Fruit fly (Drosophila melanogaster) whole organism, embryonic: ENCODE measurements around the gene OtopLc.

ENCODE experiments used
- Abd-B ChIP-seq: fragments of 200-800 bp; sonication (Bioruptor generic); optimal IDR thresholded peaks from 2 replicates; lab custom pipeline; 2018; ENCODE audit warnings: missing biosample characterization, mild to moderate bottlenecking, missing genetic modification characterization, moderate library complexity
- Atf3 ChIP-seq: fragments of 200-800 bp; sonication (Bioruptor generic); optimal IDR thresholded peaks from 3 replicates; lab custom pipeline; 2016; ENCODE audit warnings: missing biosample characterization, missing genetic modification characterization
- CG12104 ChIP-seq: fragments of 200-800 bp; sonication (Bioruptor generic); optimal IDR thresholded peaks from 3 replicates; lab custom pipeline; 2016; ENCODE audit warnings: missing biosample characterization, missing genetic modification characterization
- CG12391 ChIP-seq: fragments of 200-800 bp; sonication (Bioruptor generic); optimal IDR thresholded peaks from 3 replicates; lab custom pipeline; 2018; ENCODE audit warnings: missing biosample characterization, mild to moderate bottlenecking, missing genetic modification characterization, moderate library complexity
- CG15073 ChIP-seq: fragments of 200-800 bp; sonication (Bioruptor generic); optimal IDR thresholded peaks from 2 replicates; lab custom pipeline; 2016; ENCODE audit warnings: missing biosample characterization, missing genetic modification characterization
- CG1603 ChIP-seq: fragments of 200-800 bp; sonication (Bioruptor generic); optimal IDR thresholded peaks from 2 replicates; lab custom pipeline; 2019; ENCODE audit warnings: missing biosample characterization, mild to moderate bottlenecking, missing genetic modification characterization, moderate library complexity
- CG16813 ChIP-seq: fragments of 200-800 bp; sonication (Bioruptor generic); IDR thresholded peaks from 3 replicates; pipeline ENCODE4 v1.3.6; 2022; ENCODE audit warnings: missing biosample characterization, missing genetic modification characterization; ENCODE audit not compliant: partially characterized antibody
- CG17328 ChIP-seq: fragments of 200-800 bp; sonication (Bioruptor generic); IDR thresholded peaks from 2 replicates; pipeline ENCODE4 v1.3.6; 2022; ENCODE audit warnings: missing biosample characterization, missing genetic modification characterization
- CG2199 ChIP-seq: fragments of 200-800 bp; sonication (Bioruptor generic); IDR thresholded peaks from 3 replicates; pipeline ENCODE4 v1.3.6; 2022; ENCODE audit warnings: missing biosample characterization, missing genetic modification characterization
- CG2875 ChIP-seq: fragments of 200-800 bp; sonication (Bioruptor generic); optimal IDR thresholded peaks from 2 replicates; lab custom pipeline; 2017; ENCODE audit warnings: missing biosample characterization, mild to moderate bottlenecking, missing genetic modification characterization, missing genetic modification reagents
- CG30403 ChIP-seq: fragments of 200-800 bp; sonication (Bioruptor generic); optimal IDR thresholded peaks from 3 replicates; lab custom pipeline; 2016; ENCODE audit warnings: missing biosample characterization, missing genetic modification characterization
- CG31224 ChIP-seq: fragments of 200-800 bp; sonication (Bioruptor generic); IDR thresholded peaks from 2 replicates; pipeline ENCODE4 v1.3.6; 2022; ENCODE audit warnings: missing biosample characterization, missing genetic modification characterization
- CG31388 ChIP-seq: fragments of 200-800 bp; sonication (Bioruptor generic); optimal IDR thresholded peaks from 2 replicates; lab custom pipeline; 2016; ENCODE audit warnings: missing biosample characterization, missing genetic modification characterization
- CG34224 ChIP-seq: fragments of 200-800 bp; sonication (Bioruptor generic); IDR thresholded peaks from 3 replicates; pipeline ENCODE4 v1.3.6; 2022; ENCODE audit warnings: missing biosample characterization, missing genetic modification characterization; ENCODE audit not compliant: partially characterized antibody
- CG7372 ChIP-seq: fragments of 200-800 bp; sonication (Bioruptor generic); IDR thresholded peaks from 2 replicates; pipeline ENCODE4 v1.3.6; 2022; ENCODE audit warnings: missing biosample characterization, missing genetic modification characterization
- CG7928 ChIP-seq: fragments of 200-800 bp; sonication (Bioruptor generic); optimal IDR thresholded peaks from 2 replicates; lab custom pipeline; 2017; ENCODE audit warnings: missing biosample characterization, mild to moderate bottlenecking, missing genetic modification characterization
- CG8089 ChIP-seq: fragments of 200-800 bp; sonication (Bioruptor generic); optimal IDR thresholded peaks from 3 replicates; lab custom pipeline; 2016; ENCODE audit warnings: missing biosample characterization, missing genetic modification characterization
- CG8359 ChIP-seq: fragments of 200-800 bp; sonication (Bioruptor generic); optimal IDR thresholded peaks from 2 replicates; lab custom pipeline; 2017; ENCODE audit warnings: missing biosample characterization, mild to moderate bottlenecking, missing genetic modification characterization, borderline replicate concordance
- CG8765 ChIP-seq: fragments of 200-800 bp; sonication (Bioruptor generic); IDR thresholded peaks from 2 replicates; pipeline ENCODE4 v1.3.6; 2022; ENCODE audit warnings: missing biosample characterization, missing genetic modification characterization
- CG9437 ChIP-seq: fragments of 200-800 bp; sonication (Bioruptor generic); optimal IDR thresholded peaks from 2 replicates; lab custom pipeline; 2018; ENCODE audit warnings: missing biosample characterization, mild to moderate bottlenecking, missing genetic modification characterization
- CG9817 ChIP-seq: fragments of 200-800 bp; sonication (Bioruptor generic); optimal IDR thresholded peaks from 2 replicates; lab custom pipeline; 2018; ENCODE audit warnings: missing biosample characterization, mild to moderate bottlenecking, missing genetic modification characterization, moderate library complexity
- Camta ChIP-seq: fragments of 200-800 bp; sonication (Bioruptor generic); optimal IDR thresholded peaks from 2 replicates; lab custom pipeline; 2016; ENCODE audit warnings: missing biosample characterization, missing genetic modification characterization
- D19B ChIP-seq: fragments of 200-800 bp; sonication (Bioruptor generic); optimal IDR thresholded peaks from 2 replicates; lab custom pipeline; 2017; ENCODE audit warnings: missing biosample characterization, mild to moderate bottlenecking, missing genetic modification characterization
- Dfd ChIP-seq, 2 experiments: fragments of >200 bp; optimal IDR thresholded peaks; 2 replicates each; lab custom pipeline; 2017; ENCODE audit warnings: missing biosample characterization in 2 of 2, missing genetic modification characterization in 2 of 2
- H15 ChIP-seq: fragments of 200-800 bp; sonication (Bioruptor generic); IDR thresholded peaks from 3 replicates; pipeline ENCODE4 v1.3.6; 2022; ENCODE audit warnings: missing biosample characterization, missing genetic modification characterization
- Hmr ChIP-seq: fragments of 200-800 bp; sonication (Bioruptor generic); optimal IDR thresholded peaks from 3 replicates; lab custom pipeline; 2017; ENCODE audit warnings: mild to moderate bottlenecking, missing biosample characterization, missing genetic modification reagents, missing genetic modification characterization
- Mad ChIP-seq: fragments of 200-800 bp; sonication (Bioruptor generic); optimal IDR thresholded peaks from 2 replicates; lab custom pipeline; 2016; ENCODE audit warnings: missing biosample characterization, missing genetic modification characterization
- Meics ChIP-seq: fragments of 200-800 bp; sonication (Bioruptor generic); optimal IDR thresholded peaks from 2 replicates; lab custom pipeline; 2017; ENCODE audit warnings: missing biosample characterization, mild to moderate bottlenecking, missing genetic modification characterization
- Nf-YA ChIP-seq: fragments of 200-800 bp; sonication (Bioruptor generic); IDR thresholded peaks from 2 replicates; pipeline ENCODE4 v1.3.6; 2022; ENCODE audit warnings: missing biosample characterization, missing genetic modification characterization
- Ssrp ChIP-seq: fragments of 200-800 bp; sonication (Bioruptor generic); optimal IDR thresholded peaks from 2 replicates; lab custom pipeline; 2018; ENCODE audit warnings: missing biosample characterization, mild to moderate bottlenecking, missing genetic modification characterization, moderate library complexity
- Usf ChIP-seq: fragments of 200-800 bp; sonication (Bioruptor generic); optimal IDR thresholded peaks from 2 replicates; lab custom pipeline; 2017; ENCODE audit warnings: missing genotype, missing biosample characterization, missing genetic modification characterization
- Vsx1 ChIP-seq: fragments of 200-800 bp; sonication (Bioruptor generic); optimal IDR thresholded peaks from 2 replicates; lab custom pipeline; 2017; ENCODE audit warnings: missing biosample characterization, mild to moderate bottlenecking, missing genetic modification characterization, missing genetic modification reagents
- bbx ChIP-seq: fragments of 200-800 bp; sonication (Bioruptor generic); IDR thresholded peaks from 2 replicates; pipeline ENCODE4 v1.3.6; 2022; ENCODE audit warnings: missing biosample characterization, missing genetic modification characterization; ENCODE audit not compliant: partially characterized antibody
- crc ChIP-seq: fragments of 200-800 bp; sonication (Bioruptor generic); optimal IDR thresholded peaks from 2 replicates; lab custom pipeline; 2016; ENCODE audit warnings: missing biosample characterization, missing genetic modification characterization
- fd3F ChIP-seq: fragments of 200-800 bp; sonication (Bioruptor generic); optimal IDR thresholded peaks from 2 replicates; lab custom pipeline; 2018; ENCODE audit warnings: missing biosample characterization, mild to moderate bottlenecking, missing genetic modification characterization, moderate library complexity
- gcm ChIP-seq: fragments of 200-800 bp; sonication (Bioruptor generic); optimal IDR thresholded peaks from 2 replicates; lab custom pipeline; 2019; ENCODE audit warnings: missing biosample characterization, mild to moderate bottlenecking, missing genetic modification characterization, moderate library complexity
- ham ChIP-seq: fragments of 200-800 bp; sonication (Bioruptor generic); IDR thresholded peaks from 2 replicates; pipeline ENCODE4 v1.3.6; 2022; ENCODE audit warnings: missing biosample characterization, missing genetic modification characterization
- hb ChIP-seq: fragments of 200-800 bp; sonication (Bioruptor generic); IDR thresholded peaks from 3 replicates; pipeline ENCODE4 v1.3.6; 2022; ENCODE audit warnings: missing biosample characterization, missing genetic modification characterization; ENCODE audit not compliant: partially characterized antibody
- kah ChIP-seq: fragments of 200-800 bp; sonication (Bioruptor generic); optimal IDR thresholded peaks from 2 replicates; lab custom pipeline; 2018; ENCODE audit warnings: missing biosample characterization, mild to moderate bottlenecking, missing genetic modification characterization
- klu ChIP-seq: fragments of 200-800 bp; sonication (Bioruptor generic); IDR thresholded peaks from 2 replicates; pipeline ENCODE4 v1.3.6; 2022; ENCODE audit warnings: missing biosample characterization, missing genetic modification characterization
- sd ChIP-seq: fragments of 200-800 bp; sonication (Bioruptor generic); optimal IDR thresholded peaks from 3 replicates; lab custom pipeline; 2018; ENCODE audit warnings: missing biosample characterization, mild to moderate bottlenecking, missing genetic modification characterization, moderate library complexity
- sens-2 ChIP-seq: fragments of 200-800 bp; sonication (Bioruptor generic); IDR thresholded peaks from 2 replicates; pipeline ENCODE4 v1.3.6; 2022; ENCODE audit warnings: missing biosample characterization, missing genetic modification characterization
- sim ChIP-seq: fragments of 200-800 bp; sonication (Bioruptor generic); IDR thresholded peaks from 2 replicates; pipeline ENCODE4 v1.3.6; 2022; ENCODE audit warnings: missing biosample characterization, missing genetic modification characterization
- sqz ChIP-seq: fragments of 200-800 bp; sonication (Bioruptor generic); optimal IDR thresholded peaks from 3 replicates; lab custom pipeline; 2018; ENCODE audit warnings: missing biosample characterization, mild to moderate bottlenecking, missing genetic modification characterization
- tin ChIP-seq: fragments of 200-800 bp; sonication (Bioruptor generic); optimal IDR thresholded peaks from 3 replicates; lab custom pipeline; 2016; ENCODE audit warnings: missing biosample characterization, missing genetic modification characterization
- tx ChIP-seq: fragments of 200-800 bp; sonication (Bioruptor generic); optimal IDR thresholded peaks from 2 replicates; lab custom pipeline; 2016; ENCODE audit warnings: missing biosample characterization, missing genetic modification characterization
- vfl ChIP-seq: fragments of 200-800 bp; sonication (Bioruptor generic); optimal IDR thresholded peaks from 2 replicates; lab custom pipeline; 2016; ENCODE audit warnings: missing biosample characterization, missing genetic modification characterization
- wdn ChIP-seq: fragments of 200-800 bp; sonication (Bioruptor generic); IDR thresholded peaks from 2 replicates; pipeline ENCODE4 v1.3.6; 2022; ENCODE audit warnings: missing biosample characterization, missing genetic modification characterization
- wek ChIP-seq: fragments of 200-800 bp; sonication (Bioruptor generic); optimal IDR thresholded peaks from 3 replicates; lab custom pipeline; 2018; ENCODE audit warnings: missing biosample characterization, mild to moderate bottlenecking, missing genetic modification characterization, moderate library complexity

Gene OtopLc

dm6 chrX:5679079-5679932 lies 16.6 kb upstream of the OtopLc start (continued):
- TF ChIP-seq Ssrp (peak; percentile 63), kah (GFP tag; lab: Kevin White, UChicago) (no peak), Hmr (no peak), CG12391 (peak; percentile 67), H15 (GFP tag; lab: Robert Waterston, UW) (no peak), CG31388 (GFP tag; lab: Kevin White, UChicago) (no peak), fd3F (no peak), CG1603 (tag; lab: Kevin White, UChicago) (peak; percentile 58), sd (tag; lab: Kevin White, UChicago) (no peak), CG30403 (GFP tag; lab: Kevin White, UChicago) (peak; percentile 55), wdn (no peak), CG8089 (GFP tag; lab: Kevin White, UChicago) (peak; percentile 66), CG2875 (peak; percentile 19), klu (GFP tag; lab: Robert Waterston, UW) (no peak), vfl (GFP tag; lab: Kevin White, UChicago) (no peak), gcm (GFP tag; lab: Kevin White, UChicago) (peak; percentile 3), CG31224 (GFP tag; lab: Robert Waterston, UW) (no peak), sens-2 (GFP tag; lab: Robert Waterston, UW) (no peak), Meics (GFP tag; lab: Kevin White, UChicago) (no peak), CG9437 (GFP tag; lab: Kevin White, UChicago) (peak; percentile 35), CG17328 (GFP tag; lab: Robert Waterston, UW) (peak; percentile 49; the same call in 1 of the 2 replicates), wek (no peak), sqz (GFP tag; lab: Kevin White, UChicago) (peak; percentile 88), sim (GFP tag; lab: Robert Waterston, UW) (peak; percentile 45; the same call in 1 of the 2 replicates), crc (GFP tag; lab: Kevin White, UChicago) (no peak), Atf3 (peak; percentile 29), CG8359 (GFP tag; lab: Kevin White, UChicago) (no peak), ham (no peak), CG7372 (0 out of 2 replicates have a peak, but pooled peaks have one; percentile 18), CG34224 (GFP tag; lab: Robert Waterston, UW) (no peak), Nf-YA (GFP tag; lab: Robert Waterston, UW) (no peak), tx (GFP tag; lab: Kevin White, UChicago) (peak; percentile 6), CG12104 (GFP tag; lab: Kevin White, UChicago) (no peak), CG15073 (no peak), CG8765 (GFP tag; lab: Robert Waterston, UW) (no peak), Dfd (GFP tag; optimal IDR thresholded peaks at IDR 0.05; lab: Kevin White, UChicago) (no peak), D19B (no peak), Mad (GFP tag; lab: Kevin White, UChicago) (peak; percentile 9), Camta (GFP tag; lab: Kevin White, UChicago) (peak; percentile 18), tin (GFP tag; lab: Kevin White, UChicago) (peak; percentile 57), CG16813 (no peak), Usf (GFP tag; lab: Kevin White, UChicago) (no peak), CG2199 (GFP tag; lab: Robert Waterston, UW) (no peak), Abd-B (GFP tag; lab: Kevin White, UChicago) (peak; percentile 29), Vsx1 (GFP tag; lab: Kevin White, UChicago) (no peak), CG7928 (GFP tag; lab: Kevin White, UChicago) (no peak), CG9817 (tag; lab: Kevin White, UChicago) (no peak), bbx (GFP tag; lab: Robert Waterston, UW) (no peak), hb (GFP tag; lab: Robert Waterston, UW) (no peak)
